Worm (Caenorhabditis elegans) whole organism, L4/young adult: ENCODE data around the gene cdk-11.2.

Experiments used
- W03F9.2 ChIP-seq: fragments of 150-350 bp; optimal IDR thresholded peaks from 2 replicates; lab custom pipeline; 2014; ENCODE audit warnings: missing biosample characterization, missing genetic modification characterization
- dao-5 ChIP-seq: sonication (generic microtip); optimal IDR thresholded peaks from 2 replicates; lab custom pipeline; 2016; ENCODE audit warnings: missing genotype, missing genetic modification characterization, moderate library complexity, missing compliant biosample characterization
- him-1 ChIP-seq: sonication (generic microtip); optimal IDR thresholded peaks from 2 replicates; lab custom pipeline; 2016; ENCODE audit warnings: missing genotype, missing genetic modification reagents, missing genetic modification characterization, missing compliant biosample characterization

DNA sequence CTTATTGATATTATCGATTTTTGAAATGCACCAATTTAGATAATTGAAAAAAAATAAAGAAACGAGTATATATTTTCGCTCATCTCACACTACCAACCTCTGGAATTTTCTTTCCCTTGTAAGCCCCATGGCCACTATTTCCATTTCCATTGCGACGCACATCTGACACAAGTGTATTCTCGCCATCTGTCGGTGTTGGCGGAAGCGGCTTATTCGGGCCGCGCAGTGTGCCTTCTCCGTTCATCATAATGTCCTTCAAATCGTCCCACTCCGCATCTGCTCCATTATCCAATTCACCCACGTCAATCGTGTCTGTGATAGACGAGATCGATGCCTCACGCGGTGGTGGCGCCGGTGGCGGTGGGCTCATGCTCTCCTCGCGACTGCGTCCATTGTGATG is 5.2 kb upstream of the cdk-11.2 start:
- TF ChIP-seq him-1 (no peak), W03F9.2 (no peak), dao-5 (tag; lab: Kevin White, UChicago) (no peak)
